Fruit fly (Drosophila melanogaster) whole organism, embryonic: ENCODE measurements around the gene CG14664.

ENCODE experiments used
- Atf-2 ChIP-seq: fragments of 200-800 bp; sonication (Bioruptor generic); optimal IDR thresholded peaks from 2 replicates; lab custom pipeline; 2016; ENCODE audit warnings: missing biosample characterization, missing genetic modification characterization
- B-H2 ChIP-seq: fragments of 200-800 bp; sonication (Bioruptor generic); optimal IDR thresholded peaks from 2 replicates; lab custom pipeline; 2018; ENCODE audit warnings: missing biosample characterization, mild to moderate bottlenecking, missing genetic modification characterization
- BEAF-32 ChIP-seq: fragments of 200-800 bp; sonication (Bioruptor generic); optimal IDR thresholded peaks from 3 replicates; lab custom pipeline; 2017; ENCODE audit warnings: missing biosample characterization, missing genetic modification characterization, mild to moderate bottlenecking, moderate library complexity, missing genetic modification reagents
- C15 ChIP-seq: fragments of 200-800 bp; sonication (Bioruptor generic); IDR thresholded peaks from 3 replicates; pipeline ENCODE4 v1.3.6; 2022; ENCODE audit warnings: missing biosample characterization, missing genetic modification characterization
- CG10654 ChIP-seq: fragments of 200-800 bp; sonication (Bioruptor generic); optimal IDR thresholded peaks from 2 replicates; lab custom pipeline; 2016; ENCODE audit warnings: missing biosample characterization, missing genetic modification characterization
- CG11504 ChIP-seq: fragments of 200-800 bp; sonication (Bioruptor generic); optimal IDR thresholded peaks from 3 replicates; lab custom pipeline; 2019; ENCODE audit warnings: missing biosample characterization, mild to moderate bottlenecking, missing genetic modification characterization, moderate library complexity
- CG12659 ChIP-seq: fragments of 200-800 bp; sonication (Bioruptor generic); optimal IDR thresholded peaks from 3 replicates; lab custom pipeline; 2017; ENCODE audit warnings: mild to moderate bottlenecking, missing biosample characterization, missing genetic modification reagents, missing genetic modification characterization
- CG14860 ChIP-seq: fragments of 200-800 bp; sonication (Bioruptor generic); IDR thresholded peaks from 3 replicates; pipeline ENCODE4 v1.3.6; 2022; ENCODE audit warnings: missing biosample characterization, missing genetic modification characterization; ENCODE audit not compliant: partially characterized antibody
- CG16813 ChIP-seq: fragments of 200-800 bp; sonication (Bioruptor generic); IDR thresholded peaks from 3 replicates; pipeline ENCODE4 v1.3.6; 2022; ENCODE audit warnings: missing biosample characterization, missing genetic modification characterization; ENCODE audit not compliant: partially characterized antibody
- CG18476 ChIP-seq: fragments of 200-800 bp; sonication (Bioruptor generic); optimal IDR thresholded peaks from 2 replicates; lab custom pipeline; 2016; ENCODE audit warnings: missing biosample characterization, mild to moderate bottlenecking, missing genetic modification characterization
- CG2875 ChIP-seq: fragments of 200-800 bp; sonication (Bioruptor generic); optimal IDR thresholded peaks from 2 replicates; lab custom pipeline; 2017; ENCODE audit warnings: missing biosample characterization, mild to moderate bottlenecking, missing genetic modification characterization, missing genetic modification reagents
- CG2889 ChIP-seq: fragments of 200-800 bp; sonication (Bioruptor generic); IDR thresholded peaks from 3 replicates; pipeline ENCODE4 v1.3.6; 2022; ENCODE audit warnings: missing biosample characterization, missing genetic modification characterization
- CG31224 ChIP-seq: fragments of 200-800 bp; sonication (Bioruptor generic); IDR thresholded peaks from 2 replicates; pipeline ENCODE4 v1.3.6; 2022; ENCODE audit warnings: missing biosample characterization, missing genetic modification characterization
- CG31388 ChIP-seq: fragments of 200-800 bp; sonication (Bioruptor generic); optimal IDR thresholded peaks from 2 replicates; lab custom pipeline; 2016; ENCODE audit warnings: missing biosample characterization, missing genetic modification characterization
- CG3163 ChIP-seq: fragments of 200-800 bp; sonication (Bioruptor generic); optimal IDR thresholded peaks from 3 replicates; lab custom pipeline; 2016; ENCODE audit warnings: missing biosample characterization, missing genetic modification characterization
- CG33213 ChIP-seq: fragments of 200-800 bp; sonication (Bioruptor generic); optimal IDR thresholded peaks from 3 replicates; lab custom pipeline; 2016; ENCODE audit warnings: missing biosample characterization, missing genetic modification characterization
- CG33557 ChIP-seq: fragments of 200-800 bp; sonication (Bioruptor generic); optimal IDR thresholded peaks from 2 replicates; lab custom pipeline; 2019; ENCODE audit warnings: missing biosample characterization, mild to moderate bottlenecking, missing genetic modification characterization, moderate library complexity
- CG4730 ChIP-seq: fragments of 200-800 bp; sonication (Bioruptor generic); IDR thresholded peaks from 2 replicates; pipeline ENCODE4 v1.3.6; 2022; ENCODE audit warnings: missing biosample characterization, missing genetic modification characterization
- CG6791 ChIP-seq: fragments of 200-800 bp; sonication (Bioruptor generic); IDR thresholded peaks from 3 replicates; pipeline ENCODE4 v1.3.6; 2022; ENCODE audit warnings: missing biosample characterization, missing genetic modification characterization; ENCODE audit not compliant: partially characterized antibody
- CG8478 ChIP-seq: fragments of >200 bp; optimal IDR thresholded peaks from 2 replicates; lab custom pipeline; 2018
- CG8944 ChIP-seq: fragments of 200-800 bp; sonication (Bioruptor generic); optimal IDR thresholded peaks from 3 replicates; lab custom pipeline; 2016; ENCODE audit warnings: missing biosample characterization, missing genetic modification characterization
- Dip3 ChIP-seq: fragments of 200-800 bp; sonication (Bioruptor generic); optimal IDR thresholded peaks from 3 replicates; lab custom pipeline; 2016; ENCODE audit warnings: missing biosample characterization, missing genetic modification characterization
- Dll ChIP-seq: fragments of 200-800 bp; sonication (Bioruptor generic); IDR thresholded peaks from 4 replicates; pipeline ENCODE4 v1.3.6; 2022; ENCODE audit warnings: missing biosample characterization, missing genetic modification characterization; ENCODE audit not compliant: partially characterized antibody
- Fer1 ChIP-seq: fragments of 200-800 bp; sonication (Bioruptor generic); optimal IDR thresholded peaks from 2 replicates; lab custom pipeline; 2017; ENCODE audit warnings: missing biosample characterization, mild to moderate bottlenecking, missing genetic modification characterization
- HHEX ChIP-seq: fragments of 200-800 bp; sonication (Bioruptor generic); optimal IDR thresholded peaks from 3 replicates; lab custom pipeline; 2017; ENCODE audit warnings: missing biosample characterization, mild to moderate bottlenecking, missing genetic modification characterization, missing genetic modification reagents
- HmgD ChIP-seq: fragments of 200-800 bp; sonication (Bioruptor generic); optimal IDR thresholded peaks from 3 replicates; lab custom pipeline; 2016; ENCODE audit warnings: missing biosample characterization, missing genetic modification characterization
- HmgZ ChIP-seq: fragments of 200-800 bp; sonication (Bioruptor generic); optimal IDR thresholded peaks from 2 replicates; lab custom pipeline; 2018; ENCODE audit warnings: missing biosample characterization, mild to moderate bottlenecking, missing genetic modification characterization
- Kr ChIP-seq: fragments of 200-800 bp; sonication (Bioruptor generic); optimal IDR thresholded peaks from 2 replicates; lab custom pipeline; 2017; ENCODE audit warnings: missing biosample characterization, mild to moderate bottlenecking, missing genetic modification characterization
- Med ChIP-seq: fragments of 200-800 bp; sonication (Bioruptor generic); peaks from one replicate; lab custom pipeline; 2016; ENCODE audit warnings: missing biosample characterization, missing genetic modification characterization, mild to moderate bottlenecking, inconsistent platforms, moderate library complexity
- NK7.1 ChIP-seq: fragments of 200-800 bp; sonication (Bioruptor generic); optimal IDR thresholded peaks from 3 replicates; lab custom pipeline; 2016; ENCODE audit warnings: missing biosample characterization, missing genetic modification characterization
- Six4 ChIP-seq: fragments of 200-800 bp; sonication (Bioruptor generic); optimal IDR thresholded peaks from 2 replicates; lab custom pipeline; 2016; ENCODE audit warnings: missing biosample characterization, missing genetic modification characterization
- Sox100B ChIP-seq: fragments of 200-800 bp; sonication (Bioruptor generic); optimal IDR thresholded peaks from 3 replicates; lab custom pipeline; 2018; ENCODE audit warnings: missing biosample characterization, mild to moderate bottlenecking, missing genetic modification characterization
- ap ChIP-seq: fragments of 200-800 bp; sonication (Bioruptor generic); IDR thresholded peaks from 2 replicates; pipeline ENCODE4 v1.3.6; 2022; ENCODE audit warnings: missing biosample characterization, missing genetic modification characterization
- ara ChIP-seq: fragments of 200-800 bp; sonication (Bioruptor generic); IDR thresholded peaks from 2 replicates; pipeline ENCODE4 v1.3.6; 2022; ENCODE audit warnings: missing biosample characterization, missing genetic modification characterization
- btn ChIP-seq: fragments of 200-800 bp; sonication (Bioruptor generic); optimal IDR thresholded peaks from 2 replicates; lab custom pipeline; 2016; ENCODE audit warnings: missing biosample characterization, missing genetic modification characterization
- caup ChIP-seq: fragments of 200-800 bp; sonication (Bioruptor generic); optimal IDR thresholded peaks from 3 replicates; lab custom pipeline; 2017; ENCODE audit warnings: missing biosample characterization, mild to moderate bottlenecking, missing genetic modification characterization, moderate library complexity; ENCODE audit not compliant: severe bottlenecking
- da ChIP-seq: fragments of 200-800 bp; sonication (Bioruptor generic); optimal IDR thresholded peaks from 2 replicates; lab custom pipeline; 2016; ENCODE audit warnings: missing biosample characterization, missing genetic modification characterization
- dmrt99B ChIP-seq: fragments of 200-800 bp; sonication (Bioruptor generic); optimal IDR thresholded peaks from 2 replicates; lab custom pipeline; 2018; ENCODE audit warnings: missing biosample characterization, mild to moderate bottlenecking, missing genetic modification characterization, moderate library complexity
- fd102C ChIP-seq: fragments of 200-800 bp; sonication (Bioruptor generic); optimal IDR thresholded peaks from 2 replicates; lab custom pipeline; 2018; ENCODE audit warnings: missing biosample characterization, mild to moderate bottlenecking, missing genetic modification characterization, moderate library complexity
- fu2 ChIP-seq: fragments of 200-800 bp; sonication (Bioruptor generic); optimal IDR thresholded peaks from 2 replicates; lab custom pipeline; 2016; ENCODE audit warnings: missing biosample characterization, missing genetic modification characterization
- klu ChIP-seq: fragments of 200-800 bp; sonication (Bioruptor generic); IDR thresholded peaks from 2 replicates; pipeline ENCODE4 v1.3.6; 2022; ENCODE audit warnings: missing biosample characterization, missing genetic modification characterization
- peb ChIP-seq: fragments of 200-800 bp; sonication (Bioruptor generic); IDR thresholded peaks from 2 replicates; pipeline ENCODE4 v1.3.6; 2022; ENCODE audit warnings: missing biosample characterization, missing genetic modification characterization
- pita ChIP-seq: fragments of 200-800 bp; sonication (Bioruptor generic); optimal IDR thresholded peaks from 2 replicates; lab custom pipeline; 2017; ENCODE audit warnings: missing biosample characterization, mild to moderate bottlenecking, missing genetic modification characterization
- ranshi ChIP-seq: fragments of 200-800 bp; sonication (Bioruptor generic); IDR thresholded peaks from 2 replicates; pipeline ENCODE4 v1.3.6; 2022; ENCODE audit warnings: missing biosample characterization, missing genetic modification characterization
- sd ChIP-seq: fragments of 200-800 bp; sonication (Bioruptor generic); optimal IDR thresholded peaks from 3 replicates; lab custom pipeline; 2018; ENCODE audit warnings: missing biosample characterization, mild to moderate bottlenecking, missing genetic modification characterization, moderate library complexity
- shn ChIP-seq: fragments of 200-800 bp; sonication (Bioruptor generic); optimal IDR thresholded peaks from 3 replicates; lab custom pipeline; 2016; ENCODE audit warnings: missing biosample characterization, missing genetic modification characterization
- tgo ChIP-seq: fragments of 200-800 bp; sonication (Bioruptor generic); IDR thresholded peaks from 3 replicates; pipeline ENCODE4 v1.3.6; 2022; ENCODE audit warnings: missing biosample characterization, missing genetic modification characterization
- tup ChIP-seq: fragments of 200-800 bp; sonication (Bioruptor generic); optimal IDR thresholded peaks from 2 replicates; lab custom pipeline; 2016; ENCODE audit warnings: missing biosample characterization, mild to moderate bottlenecking, missing genetic modification characterization, moderate library complexity
- wor ChIP-seq: fragments of 200-800 bp; sonication (Bioruptor generic); IDR thresholded peaks from 2 replicates; pipeline ENCODE4 v1.3.6; 2022; ENCODE audit warnings: missing biosample characterization, missing genetic modification characterization
- z ChIP-seq: fragments of 200-800 bp; sonication (Bioruptor generic); IDR thresholded peaks from 3 replicates; pipeline ENCODE4 v1.3.6; 2022; ENCODE audit warnings: missing biosample characterization, missing genetic modification characterization

The CG14664 gene

DNA sequence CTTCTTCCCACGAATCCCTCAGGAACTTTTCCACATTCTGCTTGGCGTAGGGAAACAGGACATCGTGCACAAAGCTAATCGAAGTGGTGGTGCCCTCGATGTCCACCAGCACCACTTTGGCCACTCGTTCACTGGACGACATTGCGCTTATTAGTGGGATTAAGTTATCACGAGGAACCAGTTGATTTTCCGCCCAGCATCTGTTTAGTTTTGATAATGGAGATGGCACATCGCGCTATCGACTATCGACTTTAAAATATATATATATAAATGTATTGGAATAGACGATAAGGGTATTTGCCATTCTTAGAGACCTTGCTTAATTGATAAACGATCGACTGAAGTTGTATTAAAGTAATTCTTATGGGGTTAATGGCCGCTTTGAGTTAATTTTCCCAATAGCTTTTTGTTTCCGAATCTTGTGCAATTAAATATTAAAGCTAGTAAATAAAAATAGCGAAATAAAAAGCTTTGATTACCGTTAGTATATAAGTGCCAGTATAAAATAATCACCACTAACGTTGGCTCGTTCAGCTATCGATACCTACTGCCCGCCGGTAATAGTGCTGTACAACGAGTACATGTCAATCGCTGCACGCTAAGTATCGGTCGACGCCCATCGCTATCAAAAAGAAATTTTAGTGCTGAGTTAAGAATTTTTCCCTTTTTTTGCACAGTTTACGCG lies 32.7 kb downstream of the CG14664 start, which contains the start of the genes Enoph and Hph (continued):
- peak; percentile 75; the same call in 2 of the 3 replicates for TF ChIP-seq CG14860
- peak; percentile 73 for TF ChIP-seq CG11504 (tag; lab: Kevin White, UChicago)
- peak; percentile 65 for TF ChIP-seq Fer1 (GFP tag; lab: Kevin White, UChicago)
- peak; percentile 48 for TF ChIP-seq HHEX (GFP tag; lab: Kevin White, UChicago)
- no peak for TF ChIP-seq da (GFP tag; lab: Kevin White, UChicago)
- peak; percentile 13 for TF ChIP-seq shn
- no peak for TF ChIP-seq CG2875 (GFP tag; lab: Kevin White, UChicago)
- no peak for TF ChIP-seq ara (GFP tag; lab: Robert Waterston, UW)
- TF ChIP-seq Dll (GFP tag; lab: Robert Waterston, UW): peak; percentile 83
- peak; percentile 46 for TF ChIP-seq CG10654 (GFP tag; lab: Kevin White, UChicago)
- TF ChIP-seq pita (GFP tag; lab: Kevin White, UChicago): no peak
- peak; percentile 46 for TF ChIP-seq CG33213 (GFP tag; lab: Kevin White, UChicago)
- TF ChIP-seq CG3163 (GFP tag; lab: Kevin White, UChicago): peak; percentile 14
- peak; percentile 88 for TF ChIP-seq Med (GFP tag; lab: Kevin White, UChicago)
- peak; percentile 80 for TF ChIP-seq CG6791 (GFP tag; lab: Robert Waterston, UW)
- TF ChIP-seq C15: 0 out of 3 replicates have a peak, but pooled peaks have one; percentile 17
- TF ChIP-seq CG8478 (lab: Kevin White, UChicago): no peak
- no peak for TF ChIP-seq fd102C (GFP tag; lab: Kevin White, UChicago)
- TF ChIP-seq z: no peak
- no peak; the same call in 1 of the 2 replicates for TF ChIP-seq CG31224 (GFP tag; lab: Robert Waterston, UW)
- peak; percentile 1 for TF ChIP-seq Atf-2 (GFP tag; lab: Kevin White, UChicago)
- no peak for TF ChIP-seq Kr (GFP tag; lab: Kevin White, UChicago)
- peak; percentile 58 for TF ChIP-seq Dip3 (GFP tag; lab: Kevin White, UChicago)
- TF ChIP-seq wor (GFP tag; lab: Robert Waterston, UW): peak; percentile 36; the same call in 1 of the 2 replicates
- TF ChIP-seq NK7.1 (GFP tag; lab: Kevin White, UChicago): no peak
- TF ChIP-seq B-H2 (GFP tag; lab: Kevin White, UChicago): peak; percentile 57
- no peak for TF ChIP-seq CG4730 (GFP tag; lab: Robert Waterston, UW)
- TF ChIP-seq Six4: peak; percentile 46
- TF ChIP-seq CG18476 (GFP tag; lab: Kevin White, UChicago): peak; percentile 24
- TF ChIP-seq HmgD (GFP tag; lab: Kevin White, UChicago): peak; percentile 42
- peak; percentile 85 for TF ChIP-seq CG12659 (GFP tag; lab: Kevin White, UChicago)
- no peak for TF ChIP-seq CG31388 (GFP tag; lab: Kevin White, UChicago)
- peak; percentile 69 for TF ChIP-seq Sox100B (GFP tag; lab: Kevin White, UChicago)
- no peak for TF ChIP-seq tup
- TF ChIP-seq HmgZ (tag; lab: Kevin White, UChicago): peak; percentile 49
- TF ChIP-seq CG33557 (GFP tag; lab: Kevin White, UChicago): peak; percentile 50
- peak; percentile 47; the same call in 1 of the 2 replicates for TF ChIP-seq ap (GFP tag; lab: Robert Waterston, UW)
- TF ChIP-seq CG16813 (GFP tag; lab: Robert Waterston, UW): peak; percentile 84
- peak; percentile 51 for TF ChIP-seq fu2 (GFP tag; lab: Kevin White, UChicago)
- no peak for TF ChIP-seq btn (GFP tag; lab: Kevin White, UChicago)
- TF ChIP-seq tgo: peak; percentile 55
- peak; percentile 19 for TF ChIP-seq sd (tag; lab: Kevin White, UChicago)
- TF ChIP-seq dmrt99B (tag; lab: Kevin White, UChicago): peak; percentile 61
- peak; percentile 48 for TF ChIP-seq caup (GFP tag; lab: Kevin White, UChicago)
- peak; percentile 89 for TF ChIP-seq BEAF-32
- no peak; the same call in 1 of the 2 replicates for TF ChIP-seq ranshi (GFP tag; lab: Robert Waterston, UW)
- TF ChIP-seq CG2889: no peak
- TF ChIP-seq klu: peak; percentile 59
- TF ChIP-seq CG8944: peak; percentile 37
- TF ChIP-seq peb: no peak
